Worm (Caenorhabditis elegans): ENCODE measurements around the gene nstp-10.

Gene nstp-10

DNA sequence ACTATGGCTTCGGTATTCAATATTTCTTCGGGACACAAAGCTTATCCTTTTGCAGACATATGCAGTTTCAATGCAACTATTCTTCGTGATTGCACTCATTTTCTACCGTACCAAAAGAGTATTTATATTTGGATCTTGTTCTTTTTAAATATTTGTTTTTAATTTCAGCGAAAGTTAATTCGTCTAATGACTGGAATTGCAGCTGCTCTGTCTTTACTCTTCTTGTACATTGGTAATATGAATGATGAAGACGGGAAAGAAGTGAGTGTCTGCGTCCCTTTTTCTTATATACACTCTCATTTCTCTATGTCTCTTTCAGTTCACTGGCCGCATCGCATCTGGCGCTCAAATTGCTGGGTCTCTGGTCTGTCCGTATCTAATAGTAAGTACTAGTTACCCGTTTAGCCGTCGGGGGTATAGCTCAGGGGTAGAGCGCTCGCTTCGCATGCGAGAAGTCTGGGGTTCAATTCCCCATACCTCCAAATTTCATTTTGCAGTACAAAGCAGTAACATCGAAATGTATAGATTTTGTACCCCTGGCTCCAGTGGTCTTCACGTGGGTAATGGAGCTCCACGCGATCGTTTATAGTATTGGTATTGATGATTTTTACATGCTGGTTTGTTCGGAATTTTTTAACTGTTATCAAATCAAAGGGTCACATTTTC lies 46.4 kb downstream of the nstp-10 start (continued):
- TF ChIP-seq nhr-67 (tag; optimal IDR thresholded peaks at IDR 0.05) (no peak), pqm-1 (tag; optimal IDR thresholded peaks at IDR 0.05) (peak; percentile 17), sea-2 (GFP tag; optimal IDR thresholded peaks at IDR 0.05) (no peak), eor-1 (tag; optimal IDR thresholded peaks at IDR 0.05) (no peak), nhr-23 (tag; optimal IDR thresholded peaks at IDR 0.05) (peak; percentile 22), nfya-1 (tag; optimal IDR thresholded peaks at IDR 0.05; ENCODE audit: insufficient read depth) (peak; percentile 40), nhr-25 (tag; optimal IDR thresholded peaks at IDR 0.05) (peak; percentile 50), nhr-11 (tag; optimal IDR thresholded peaks at IDR 0.05) (no peak), nhr-237 (tag; optimal IDR thresholded peaks at IDR 0.05) (no peak), hmg-11 (tag; optimal IDR thresholded peaks at IDR 0.05) (peak; percentile 90), unc-62 (GFP tag; optimal IDR thresholded peaks at IDR 0.05) (no peak), elt-2 (tag; optimal IDR thresholded peaks at IDR 0.05) (peak; percentile 52), ztf-11 (tag; optimal IDR thresholded peaks at IDR 0.05) (no peak), elt-3 (tag; optimal IDR thresholded peaks at IDR 0.05) (no peak)

DNA sequence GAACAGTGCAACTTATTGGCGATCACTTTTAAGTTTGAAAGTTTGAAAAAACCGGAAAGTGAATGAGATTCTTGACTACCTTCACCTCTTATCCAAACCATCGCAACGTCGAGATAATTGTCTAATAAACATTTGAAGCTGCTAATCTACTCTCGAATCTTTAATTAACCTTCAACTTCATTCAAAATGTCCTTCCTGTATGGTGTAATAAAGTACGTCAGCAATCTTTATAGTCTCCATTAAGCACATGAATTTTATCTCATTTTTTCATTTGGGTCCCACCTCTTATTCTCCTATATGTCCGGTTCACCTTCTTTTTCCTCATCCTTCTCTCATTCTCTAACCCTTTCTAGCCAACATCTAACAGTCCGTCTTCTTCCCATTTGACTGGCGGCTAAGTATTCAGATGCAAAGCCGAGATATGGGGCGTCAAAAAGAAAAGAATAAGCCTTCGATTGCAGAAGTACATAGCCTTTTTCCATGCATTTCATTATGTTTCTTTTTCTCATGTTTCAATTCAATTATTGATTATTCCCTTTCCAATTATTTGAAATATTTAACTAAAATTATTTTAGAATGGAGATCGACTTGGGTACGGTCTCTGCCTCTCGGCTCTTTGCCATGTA lies 48.7 kb downstream of the nstp-10 start, which contains the start of gene swt-5:
Gene swt-5 (plus strand): TSS at position 576 of the 626 bp plus-strand sequence.
- TF ChIP-seq nhr-25 (tag; optimal IDR thresholded peaks at IDR 0.05), result peak; percentile 65
- peak; percentile 91 for TF ChIP-seq elt-1 (tag; optimal IDR thresholded peaks at IDR 0.05)
- no peak for TF ChIP-seq ZK546.5 (tag; optimal IDR thresholded peaks at IDR 0.05)
- no peak for TF ChIP-seq ceh-16 (tag; optimal IDR thresholded peaks at IDR 0.05)
- TF ChIP-seq elt-2 (tag; optimal IDR thresholded peaks at IDR 0.05), result no peak

DNA sequence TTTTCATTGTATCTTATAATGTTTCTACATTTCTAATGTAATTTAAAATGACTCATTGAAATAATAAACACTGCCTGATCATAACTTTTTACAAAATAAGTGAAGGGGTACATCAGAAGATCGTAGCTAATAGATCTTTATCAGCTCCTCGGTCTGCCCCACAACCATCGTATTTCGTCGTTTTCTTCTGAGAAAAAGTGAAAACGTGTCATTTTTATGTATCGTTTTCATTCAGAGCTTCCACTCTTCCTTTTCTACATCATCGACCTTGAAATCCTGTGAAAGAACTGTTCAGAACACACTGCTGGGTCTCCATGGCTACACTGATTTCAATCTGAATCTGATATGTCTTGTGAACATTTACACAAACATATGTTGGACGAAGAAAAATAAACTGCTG lies 50.3 kb downstream of the nstp-10 start:
- TF ChIP-seq nfya-1 (tag; optimal IDR thresholded peaks at IDR 0.05; ENCODE audit: insufficient read depth) (no peak), elt-1 (tag; optimal IDR thresholded peaks at IDR 0.05) (peak; percentile 62), elt-2 (tag; optimal IDR thresholded peaks at IDR 0.05) (no peak), nhr-25 (tag; optimal IDR thresholded peaks at IDR 0.05) (peak; percentile 59)
